Worm (Caenorhabditis elegans): ENCODE results near the gene K04C1.5.
"Not testable (repeated sequence)": the region's sequence is repeated elsewhere in the genome, so short reads cannot be mapped to it uniquely, and the experiment has no call there.

The K04C1.5 gene

ce11 chrX:14211170-14211569 is 36.7 kb upstream of the K04C1.5 start:
- TF ChIP-seq lin-26 (GFP tag; IDR thresholded peaks at IDR 0.05) (peak; percentile 72), die-1 (tag; optimal IDR thresholded peaks at IDR 0.05) (peak; percentile 52), rpc-1 (optimal IDR thresholded peaks at IDR 0.05) (peak; percentile 49), rpc-1 (tag; optimal IDR thresholded peaks at IDR 0.05) (peak; percentile 69), hmg-1.2 (GFP tag; IDR thresholded peaks at IDR 0.05) (peak; percentile 29; the same call in 1 of the 2 replicates), snpc-4 (tag; optimal IDR thresholded peaks at IDR 0.05) (peak in 1 of 4 experiments; percentile 33), him-1 (tag; optimal IDR thresholded peaks at IDR 0.05) (peak; percentile 12), D2030.7 (GFP tag; IDR thresholded peaks at IDR 0.05) (peak; percentile 50; the same call in 1 of the 2 replicates), tbp1 (GFP tag; optimal IDR thresholded peaks at IDR 0.05) (peak; percentile 85), B0261.1 (tag; optimal IDR thresholded peaks at IDR 0.05) (peak; percentile 60)
- not testable (repeated sequence) for TF ChIP-seq snpc-4 (GFP tag; optimal IDR thresholded peaks at IDR 0.05)

ce11 chrX:14213314-14213713 is 34.5 kb upstream of the K04C1.5 start:
- TF ChIP-seq akir-1 (GFP tag; optimal IDR thresholded peaks at IDR 0.05) = no peak
- TF ChIP-seq madf-10 (tag; optimal IDR thresholded peaks at IDR 0.05) = no peak
- no peak for TF ChIP-seq mes-4 (tag; optimal IDR thresholded peaks at IDR 0.05)
- no peak for TF ChIP-seq nfya-1 (tag; optimal IDR thresholded peaks at IDR 0.05; ENCODE audit: borderline replicate concordance, insufficient read depth)
- TF ChIP-seq nhr-80 (tag; optimal IDR thresholded peaks at IDR 0.05) = peak; percentile 1
- no peak for TF ChIP-seq K12H6.12 (tag; optimal IDR thresholded peaks at IDR 0.05)

ce11 chrX:14214520-14215023 is 33.3 kb upstream of the K04C1.5 start, which contains the start of gene K06G5.1:
Gene K06G5.1 (plus strand): TSS chrX:14214973.
- no peak for TF ChIP-seq K11D2.4 (GFP tag; IDR thresholded peaks at IDR 0.05)
- TF ChIP-seq atf-7 (tag; optimal IDR thresholded peaks at IDR 0.05) = peak; percentile 40
- TF ChIP-seq cebp-1 (GFP tag; IDR thresholded peaks at IDR 0.05) = no peak
- peak; percentile 64 for TF ChIP-seq cebp-1 (tag; optimal IDR thresholded peaks at IDR 0.05)
- no peak for TF ChIP-seq nhr-90 (tag; optimal IDR thresholded peaks at IDR 0.05)
- peak; percentile 12 for TF ChIP-seq ztf-22 (GFP tag; optimal IDR thresholded peaks at IDR 0.05)
- peak; percentile 44 for TF ChIP-seq pha-4 (tag; optimal IDR thresholded peaks at IDR 0.05)
- TF ChIP-seq F52B5.7 (tag; optimal IDR thresholded peaks at IDR 0.05) = no peak
- peak; percentile 12 for TF ChIP-seq F23B12.7 (tag; optimal IDR thresholded peaks at IDR 0.05; ENCODE audit: insufficient read depth)
- TF ChIP-seq nhr-80 (tag; optimal IDR thresholded peaks at IDR 0.05) = peak; percentile 98
- peak; percentile 81 for TF ChIP-seq ets-4 (GFP tag; optimal IDR thresholded peaks at IDR 0.05)
- no peak for TF ChIP-seq snpc-4 (GFP tag; optimal IDR thresholded peaks at IDR 0.05)
- no peak for TF ChIP-seq snpc-4 (tag; optimal IDR thresholded peaks at IDR 0.05)

ce11 chrX:14223156-14223555 is 24.7 kb upstream of the K04C1.5 start, which contains the start of gene K06G5.3:
Gene K06G5.3 (minus strand): TSS chrX:14223256.
- TF ChIP-seq mes-4 (tag; optimal IDR thresholded peaks at IDR 0.05) = no peak
- TF ChIP-seq dpff-1 (tag; optimal IDR thresholded peaks at IDR 0.05) = no peak
- TF ChIP-seq pha-4 (tag; optimal IDR thresholded peaks at IDR 0.05) = no peak
- no peak for TF ChIP-seq Y79H2A.3 (GFP tag; conservative IDR thresholded peaks at IDR 0.05)
- no peak for TF ChIP-seq Y67H2A.10 (GFP tag; conservative IDR thresholded peaks at IDR 0.05)
- TF ChIP-seq ztf-6 (GFP tag; IDR thresholded peaks at IDR 0.05) = no peak
- TF ChIP-seq T26A5.8 (tag; optimal IDR thresholded peaks at IDR 0.05) = no peak
- TF ChIP-seq C17E4.6 (GFP tag; IDR thresholded peaks at IDR 0.05) = no peak
- TF ChIP-seq ceh-27 (GFP tag; optimal IDR thresholded peaks at IDR 0.05) = no peak
- no peak for TF ChIP-seq lag-1 (GFP tag; IDR thresholded peaks at IDR 0.05)
- no peak for TF ChIP-seq dox-1 (GFP tag; IDR thresholded peaks at IDR 0.05)
- no peak for TF ChIP-seq rpc-1 (optimal IDR thresholded peaks at IDR 0.05)
- TF ChIP-seq rpc-1 (tag; optimal IDR thresholded peaks at IDR 0.05) = no peak
- TF ChIP-seq rec-8 (tag; optimal IDR thresholded peaks at IDR 0.05) = no peak
- TF ChIP-seq attf-6 (GFP tag; IDR thresholded peaks at IDR 0.05) = no peak
- TF ChIP-seq cebp-2 (GFP tag; IDR thresholded peaks at IDR 0.05) = no peak
- TF ChIP-seq mxl-1 (tag; optimal IDR thresholded peaks at IDR 0.05) = no peak
- TF ChIP-seq snpc-3.4 (tag; optimal IDR thresholded peaks at IDR 0.05) = no peak
